Worm (Caenorhabditis elegans) whole organism, midembryonic: ENCODE data around the gene Y73B6BL.288.

Experiments
- T22C8.4 ChIP-seq: fragments of 200-800 bp; sonication (Bioruptor generic); IDR thresholded peaks from 2 replicates; pipeline ENCODE4 v1.3.6; 2022; ENCODE audit warnings: missing genetic modification characterization, missing compliant biosample characterization
- cog-1 ChIP-seq: sonication (generic microtip); optimal IDR thresholded peaks from 2 replicates; lab custom pipeline; 2016; ENCODE audit warnings: missing genetic modification characterization, missing compliant biosample characterization
- flt-1 ChIP-seq: fragments of 200-800 bp; sonication (Bioruptor generic); IDR thresholded peaks from 2 replicates; pipeline ENCODE4 v1.3.6; 2022; ENCODE audit warnings: missing genetic modification characterization, missing compliant biosample characterization
- klf-2 ChIP-seq: fragments of 200-800 bp; sonication (Bioruptor generic); conservative IDR thresholded peaks from 2 replicates; pipeline ENCODE4 v1.3.6; 2022; ENCODE audit warnings: missing genetic modification reagents, missing genetic modification characterization, missing compliant biosample characterization
- med-1 ChIP-seq: sonication (generic microtip); optimal IDR thresholded peaks from 2 replicates; lab custom pipeline; 2017; ENCODE audit warnings: missing genetic modification characterization, mild to moderate bottlenecking, missing compliant biosample characterization, antibody characterized with exemption, missing genetic modification reagents; ENCODE audit not compliant: insufficient read depth
- ref-1 ChIP-seq: fragments of 200-800 bp; sonication (Bioruptor generic); conservative IDR thresholded peaks from 2 replicates; pipeline ENCODE4 v1.3.6; 2022; ENCODE audit warnings: missing genetic modification reagents, missing genetic modification characterization, missing compliant biosample characterization
- tab-1 ChIP-seq: fragments of 200-800 bp; sonication (Bioruptor generic); IDR thresholded peaks from 2 replicates; pipeline ENCODE4 v1.3.6; 2022; ENCODE audit warnings: missing genetic modification characterization, missing compliant biosample characterization
- ztf-23 ChIP-seq: fragments of 200-800 bp; sonication (Bioruptor generic); IDR thresholded peaks from 2 replicates; pipeline ENCODE4 v1.3.6; 2022; ENCODE audit warnings: missing genetic modification reagents, missing genetic modification characterization, missing compliant biosample characterization
- ztf-29 ChIP-seq: fragments of 200-800 bp; sonication (Bioruptor generic); IDR thresholded peaks from 2 replicates; pipeline ENCODE4 v1.3.6; 2022; ENCODE audit warnings: missing genetic modification reagents, missing genetic modification characterization, missing compliant biosample characterization

The Y73B6BL.288 gene

DNA sequence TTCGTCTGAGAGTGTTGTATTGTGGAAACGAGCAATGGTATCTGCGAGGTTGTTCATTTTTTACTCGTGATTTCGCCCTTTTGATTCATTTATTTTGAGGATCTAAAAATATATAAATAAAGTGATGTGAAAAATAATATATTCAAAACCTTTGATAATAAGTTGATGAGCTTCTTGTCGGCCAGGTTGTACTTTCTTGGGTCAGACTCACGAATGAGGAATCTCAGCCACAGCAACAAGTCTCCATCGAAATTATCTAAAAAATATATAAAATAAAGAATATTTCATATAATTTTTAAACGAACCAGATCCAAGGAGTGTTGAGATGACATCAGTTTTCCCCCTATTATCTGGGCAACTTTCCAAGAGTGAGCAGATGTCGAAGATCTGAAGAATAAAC lies at the start of gene Y73B6BL.288:
Gene Y73B6BL.288 (minus strand): TSS at position 101 of the 400 bp plus-strand sequence.
- TF ChIP-seq klf-2 (GFP tag; lab: Robert Waterston, UW) (no peak), ztf-29 (GFP tag; lab: Robert Waterston, UW) (no peak), flt-1 (GFP tag; lab: Robert Waterston, UW) (no peak), ztf-23 (no peak), T22C8.4 (GFP tag; lab: Robert Waterston, UW) (no peak), cog-1 (no peak), med-1 (GFP tag; lab: Kevin White, UChicago) (no peak), ref-1 (GFP tag; lab: Robert Waterston, UW) (no peak), tab-1 (GFP tag; lab: Robert Waterston, UW) (no peak)

ce11 chrIV:6391566-6391965 lies 49.2 kb upstream of the Y73B6BL.288 start:
- TF ChIP-seq ztf-29 (GFP tag; lab: Robert Waterston, UW) (no peak), klf-2 (GFP tag; lab: Robert Waterston, UW) (no peak), cog-1 (no peak), med-1 (GFP tag; lab: Kevin White, UChicago) (no peak), flt-1 (GFP tag; lab: Robert Waterston, UW) (no peak), tab-1 (GFP tag; lab: Robert Waterston, UW) (no peak), T22C8.4 (GFP tag; lab: Robert Waterston, UW) (no peak), ztf-23 (no peak), ref-1 (GFP tag; lab: Robert Waterston, UW) (no peak)

- TF ChIP-seq klf-2 (GFP tag; lab: Robert Waterston, UW), result no peak
- no peak for TF ChIP-seq med-1 (GFP tag; lab: Kevin White, UChicago)
- TF ChIP-seq ztf-23, result no peak
- no peak for TF ChIP-seq tab-1 (GFP tag; lab: Robert Waterston, UW)
- TF ChIP-seq flt-1 (GFP tag; lab: Robert Waterston, UW), result no peak
- TF ChIP-seq ztf-29 (GFP tag; lab: Robert Waterston, UW), result no peak
- TF ChIP-seq cog-1, result no peak
- TF ChIP-seq ref-1 (GFP tag; lab: Robert Waterston, UW), result no peak
- TF ChIP-seq T22C8.4 (GFP tag; lab: Robert Waterston, UW), result no peak
Measured at ce11 chrIV:6388550-6388949, 46.2 kb upstream of the Y73B6BL.288 start.

DNA sequence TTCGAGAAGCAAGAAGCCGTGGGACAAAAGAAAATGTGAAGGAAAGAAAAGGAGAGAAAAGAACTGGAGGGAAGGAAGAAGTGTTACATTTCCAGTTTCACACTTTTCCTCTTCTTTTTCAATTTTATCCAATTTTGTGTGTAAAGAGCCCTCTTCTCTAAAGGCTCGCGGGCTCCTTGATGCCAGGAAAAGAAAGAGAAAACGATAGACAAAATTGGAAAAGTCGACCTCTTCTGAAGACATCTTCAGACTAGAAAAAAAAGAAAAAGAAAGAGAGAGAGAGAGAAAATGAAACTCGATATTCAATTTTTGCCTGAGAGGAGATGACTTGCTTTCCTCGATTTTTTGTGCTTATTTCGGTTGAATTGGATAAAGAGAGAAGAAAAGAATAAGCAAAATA lies 42.7 kb upstream of the Y73B6BL.288 start:
- TF ChIP-seq ztf-29 (GFP tag; lab: Robert Waterston, UW), result no peak

DNA sequence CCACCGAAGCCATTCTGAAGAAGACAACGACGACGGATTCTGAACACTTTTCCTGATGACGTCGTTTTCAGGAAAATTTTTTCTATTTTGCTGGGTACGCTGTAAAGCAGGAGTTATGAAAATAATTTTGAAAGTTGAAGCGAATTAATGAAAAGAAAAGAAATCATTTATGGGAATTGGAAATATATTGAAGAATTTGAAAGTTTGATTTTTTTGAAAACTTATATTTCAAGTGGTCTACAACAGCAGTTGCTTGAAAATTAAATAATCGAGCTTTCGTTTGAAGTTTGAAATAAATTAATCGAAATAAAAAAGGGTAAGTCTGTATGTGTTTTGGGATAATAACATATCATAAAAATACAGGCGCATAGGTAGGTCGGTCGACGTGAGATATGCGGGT lies 41.6 kb upstream of the Y73B6BL.288 start, which contains the start of gene shl-1:
Gene shl-1 (minus strand): TSS at position 101 of the 400 bp plus-strand sequence.
- TF ChIP-seq T22C8.4 (GFP tag; lab: Robert Waterston, UW), result no peak
- no peak for TF ChIP-seq ztf-23
- no peak for TF ChIP-seq ref-1 (GFP tag; lab: Robert Waterston, UW)
- no peak for TF ChIP-seq ztf-29 (GFP tag; lab: Robert Waterston, UW)
- no peak for TF ChIP-seq med-1 (GFP tag; lab: Kevin White, UChicago)

- no peak for TF ChIP-seq tab-1 (GFP tag; lab: Robert Waterston, UW)
- TF ChIP-seq klf-2 (GFP tag; lab: Robert Waterston, UW), result no peak
- no peak for TF ChIP-seq ref-1 (GFP tag; lab: Robert Waterston, UW)
- TF ChIP-seq flt-1 (GFP tag; lab: Robert Waterston, UW), result no peak
- TF ChIP-seq T22C8.4 (GFP tag; lab: Robert Waterston, UW), result no peak
- no peak for TF ChIP-seq ztf-23
- no peak for TF ChIP-seq ztf-29 (GFP tag; lab: Robert Waterston, UW)
- TF ChIP-seq med-1 (GFP tag; lab: Kevin White, UChicago), result no peak
- no peak for TF ChIP-seq cog-1
Measured at ce11 chrIV:6378398-6378797, 36.1 kb upstream of the Y73B6BL.288 start.

DNA sequence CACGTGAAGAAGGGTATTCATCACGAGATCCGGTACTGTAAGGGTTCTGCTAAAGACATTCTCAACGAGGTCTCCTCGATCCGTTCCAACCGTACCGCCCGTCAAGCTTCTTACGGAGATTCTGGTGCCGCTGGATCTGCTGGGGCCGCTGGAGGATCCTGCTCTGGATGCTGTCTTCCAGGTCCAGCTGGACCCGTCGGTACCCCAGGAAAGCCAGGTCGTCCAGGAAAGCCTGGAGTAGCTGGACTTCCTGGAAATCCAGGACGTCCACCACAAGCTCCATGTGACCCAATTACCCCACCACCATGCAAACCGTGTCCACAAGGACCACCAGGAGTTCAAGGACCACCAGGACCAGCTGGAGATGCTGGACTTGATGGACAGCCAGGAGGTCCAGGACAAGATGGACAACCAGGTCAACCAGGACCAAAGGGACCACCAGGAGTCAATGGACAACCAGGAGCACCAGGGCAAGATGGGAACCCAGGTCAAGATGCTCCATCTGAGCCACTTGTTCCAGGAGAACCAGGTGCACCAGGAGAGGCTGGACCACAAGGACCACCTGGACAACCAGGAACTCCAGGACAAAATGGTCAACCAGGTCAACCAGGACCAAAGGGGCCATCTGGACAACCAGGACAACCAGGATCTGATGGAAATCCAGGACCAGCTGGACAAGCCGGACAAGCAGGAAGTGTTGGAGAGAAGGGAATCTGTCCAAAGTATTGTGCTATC lies 35.2 kb upstream of the Y73B6BL.288 start:
- TF ChIP-seq klf-2 (GFP tag; lab: Robert Waterston, UW) (no peak), ztf-29 (GFP tag; lab: Robert Waterston, UW) (no peak), flt-1 (GFP tag; lab: Robert Waterston, UW) (no peak)

DNA sequence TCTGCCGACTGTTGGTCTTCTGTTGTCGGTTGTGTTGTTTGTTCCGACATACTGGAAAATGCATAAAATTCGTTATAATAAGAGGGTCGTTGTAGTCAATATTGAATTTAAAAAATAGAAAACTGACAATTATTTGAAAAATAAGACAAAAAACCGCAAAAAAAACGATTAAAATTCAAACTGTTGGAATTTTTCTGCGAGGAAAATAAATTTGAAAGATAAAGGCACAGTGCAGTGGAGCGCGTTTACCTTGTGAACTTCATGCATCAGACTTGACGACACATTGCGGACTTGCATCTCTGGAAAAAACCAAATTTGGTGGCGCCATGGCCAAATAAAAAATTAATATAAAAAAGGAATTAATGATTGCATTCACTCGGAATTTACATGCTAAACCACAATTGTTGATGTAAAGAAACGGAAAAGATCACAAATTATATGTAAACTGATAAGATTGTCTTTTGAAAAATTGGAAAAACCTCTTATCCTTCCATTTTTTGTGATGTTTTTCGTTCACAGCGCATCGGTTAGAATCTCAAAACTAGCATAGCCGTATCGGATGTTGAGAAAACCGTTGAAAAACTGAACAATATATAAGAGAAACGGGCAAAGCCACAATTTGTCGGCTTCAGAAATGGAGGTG lies 34.3 kb upstream of the Y73B6BL.288 start, which contains the start of the genes hrpf-2 and bli-6:
Gene hrpf-2 (minus strand): TSS at position 51 of the 643 bp plus-strand sequence.
Gene bli-6 (plus strand): TSS at position 593 of the 643 bp plus-strand sequence.
- no peak for TF ChIP-seq cog-1
- TF ChIP-seq tab-1 (GFP tag; lab: Robert Waterston, UW), result no peak
- no peak for TF ChIP-seq ref-1 (GFP tag; lab: Robert Waterston, UW)
- TF ChIP-seq ztf-23, result no peak
- no peak for TF ChIP-seq ztf-29 (GFP tag; lab: Robert Waterston, UW)
- no peak for TF ChIP-seq med-1 (GFP tag; lab: Kevin White, UChicago)
- no peak for TF ChIP-seq flt-1 (GFP tag; lab: Robert Waterston, UW)
- no peak for TF ChIP-seq klf-2 (GFP tag; lab: Robert Waterston, UW)
- TF ChIP-seq T22C8.4 (GFP tag; lab: Robert Waterston, UW), result no peak

DNA sequence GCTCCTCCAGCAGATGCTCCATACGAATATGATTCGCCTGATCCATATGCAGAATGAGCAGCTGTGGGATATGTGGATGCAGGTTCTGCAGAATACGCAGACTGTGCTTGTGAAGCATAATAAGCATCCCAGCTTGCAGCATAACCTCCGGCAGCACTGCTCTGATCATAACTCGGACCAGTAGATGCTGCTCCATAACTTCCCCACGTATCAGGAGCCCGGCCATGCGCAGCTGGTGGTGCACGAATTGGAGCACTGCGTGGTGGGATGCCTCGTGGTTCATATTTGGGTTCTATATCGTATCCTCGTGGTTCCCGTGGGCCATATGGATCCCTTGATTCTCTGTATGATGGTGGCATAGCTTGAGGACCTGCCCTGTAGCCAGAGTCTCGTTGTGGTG lies 31.4 kb upstream of the Y73B6BL.288 start:
- TF ChIP-seq cog-1 (no peak), T22C8.4 (GFP tag; lab: Robert Waterston, UW) (no peak), ztf-23 (no peak), ref-1 (GFP tag; lab: Robert Waterston, UW) (no peak), flt-1 (GFP tag; lab: Robert Waterston, UW) (no peak), tab-1 (GFP tag; lab: Robert Waterston, UW) (no peak), ztf-29 (GFP tag; lab: Robert Waterston, UW) (no peak), med-1 (GFP tag; lab: Kevin White, UChicago) (no peak), klf-2 (GFP tag; lab: Robert Waterston, UW) (no peak)
